Fruit fly (Drosophila melanogaster): ENCODE measurements around the gene mRpL22.

The mRpL22 gene

DNA sequence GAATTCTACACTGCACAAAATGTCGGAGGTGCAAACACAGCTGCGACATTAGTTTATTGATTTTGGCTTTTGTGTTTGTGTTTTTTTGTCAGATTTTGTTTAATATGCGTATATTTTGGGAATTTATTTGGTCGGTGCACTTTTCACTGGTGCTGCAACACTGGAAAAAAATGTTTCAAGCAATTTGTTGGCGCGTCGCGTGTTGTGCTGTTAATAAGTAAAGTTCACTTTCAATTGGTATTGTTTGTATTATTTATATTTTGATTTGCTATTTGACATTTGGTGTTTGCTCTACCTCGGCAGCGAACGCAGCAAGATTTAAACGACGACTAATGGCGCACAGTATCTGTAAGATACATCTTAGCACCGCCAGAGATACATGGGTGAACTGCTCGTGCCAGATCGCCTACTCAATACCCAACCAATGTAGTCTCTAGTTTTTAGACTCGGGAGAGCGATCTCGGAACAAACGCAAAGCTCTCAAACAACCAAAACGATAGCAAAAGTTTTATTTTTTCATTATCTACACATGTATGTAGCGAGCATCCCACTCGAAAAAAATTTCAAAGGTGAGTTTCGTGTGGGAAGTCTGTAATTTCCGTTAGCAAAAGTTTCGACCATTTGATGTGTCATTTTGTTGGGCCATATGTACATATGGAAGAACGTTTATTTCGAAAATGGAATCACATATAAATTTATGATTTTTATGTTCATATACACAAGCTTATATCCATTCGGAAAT is 1.4 kb upstream of the mRpL22 start (continued):
- TF ChIP-seq Gug (GFP tag; IDR thresholded peaks at IDR 0.05) = 0 out of 4 replicates have a peak, but pooled peaks have one; percentile 26
- TF ChIP-seq Bteb2 (GFP tag; optimal IDR thresholded peaks at IDR 0.05) = peak; percentile 3
- no peak for TF ChIP-seq Elba2 (GFP tag; optimal IDR thresholded peaks at IDR 0.05)
- TF ChIP-seq CG7357 (GFP tag; IDR thresholded peaks at IDR 0.05) = peak; percentile 36; the same call in 1 of the 3 replicates
- no peak for TF ChIP-seq CG15696 (tag; optimal IDR thresholded peaks at IDR 0.05)
- TF ChIP-seq rib (GFP tag; IDR thresholded peaks at IDR 0.05) = no peak
- TF ChIP-seq B-H2 (GFP tag; optimal IDR thresholded peaks at IDR 0.05) = no peak
- TF ChIP-seq jing (GFP tag; optimal IDR thresholded peaks at IDR 0.05) = no peak
- peak; percentile 33 for TF ChIP-seq CG12659 (GFP tag; optimal IDR thresholded peaks at IDR 0.05)
- TF ChIP-seq Med (GFP tag) = peak; percentile 87
- TF ChIP-seq Deaf1 (tag; optimal IDR thresholded peaks at IDR 0.05) = peak; percentile 57
- TF ChIP-seq Antp (GFP tag; optimal IDR thresholded peaks at IDR 0.05) = peak; percentile 53
- peak; percentile 34 for TF ChIP-seq CG10979 (tag; optimal IDR thresholded peaks at IDR 0.05)
- no peak for TF ChIP-seq eve (GFP tag; optimal IDR thresholded peaks at IDR 0.05)
- no peak for TF ChIP-seq CG10654 (GFP tag; optimal IDR thresholded peaks at IDR 0.05)
- peak; percentile 5 for TF ChIP-seq CG13296 (GFP tag; optimal IDR thresholded peaks at IDR 0.05)
- 0 out of 2 replicates have a peak, but pooled peaks have one; percentile 24 for TF ChIP-seq CG7372 (GFP tag; IDR thresholded peaks at IDR 0.05)
- TF ChIP-seq CG18599 (GFP tag; optimal IDR thresholded peaks at IDR 0.05) = peak; percentile 49
- TF ChIP-seq mam (GFP tag; optimal IDR thresholded peaks at IDR 0.05) = peak; percentile 41
- peak; percentile 52; the same call in 1 of the 2 replicates for TF ChIP-seq CG4730 (GFP tag; IDR thresholded peaks at IDR 0.05)
- TF ChIP-seq Asciz (GFP tag; optimal IDR thresholded peaks at IDR 0.05) = peak; percentile 25
- no peak for TF ChIP-seq danr (GFP tag; IDR thresholded peaks at IDR 0.05)
- TF ChIP-seq B-H1 (GFP tag; IDR thresholded peaks at IDR 0.05) = no peak
- peak; percentile 67 for TF ChIP-seq lab (GFP tag; optimal IDR thresholded peaks at IDR 0.05)
- no peak for TF ChIP-seq Dref (GFP tag; IDR thresholded peaks at IDR 0.05)
- peak; percentile 41 for TF ChIP-seq CG12769 (tag; optimal IDR thresholded peaks at IDR 0.05)
- TF ChIP-seq esg (GFP tag; conservative IDR thresholded peaks at IDR 0.05) = peak; percentile 35
- no peak for TF ChIP-seq br (optimal IDR thresholded peaks at IDR 0.05)
- no peak for TF ChIP-seq ttk (GFP tag; IDR thresholded peaks at IDR 0.05)
- TF ChIP-seq CG16815 (GFP tag; optimal IDR thresholded peaks at IDR 0.05) = peak; percentile 7
- TF ChIP-seq klu (GFP tag; IDR thresholded peaks at IDR 0.05) = no peak
- TF ChIP-seq CG5953 (GFP tag; IDR thresholded peaks at IDR 0.05) = no peak
- TF ChIP-seq ab (GFP tag; optimal IDR thresholded peaks at IDR 0.05) = no peak
- peak; percentile 29; the same call in 1 of the 2 replicates for TF ChIP-seq CG9215 (GFP tag; IDR thresholded peaks at IDR 0.05)
- TF ChIP-seq tx (GFP tag; optimal IDR thresholded peaks at IDR 0.05) = peak; percentile 52
- TF ChIP-seq tin (GFP tag; optimal IDR thresholded peaks at IDR 0.05) = peak; percentile 53
- peak; percentile 69 for TF ChIP-seq CG15269 (tag; optimal IDR thresholded peaks at IDR 0.05)
- no peak for TF ChIP-seq CG10565 (GFP tag; optimal IDR thresholded peaks at IDR 0.05)
- no peak for TF ChIP-seq trem (tag; optimal IDR thresholded peaks at IDR 0.05)
- peak; percentile 52 for TF ChIP-seq PHDP (tag; optimal IDR thresholded peaks at IDR 0.05)
- peak; percentile 67 for TF ChIP-seq Drgx (GFP tag; IDR thresholded peaks at IDR 0.05)
- peak; percentile 44 for TF ChIP-seq cwo (GFP tag; optimal IDR thresholded peaks at IDR 0.05)
- TF ChIP-seq Atf-2 (GFP tag; optimal IDR thresholded peaks at IDR 0.05) = peak; percentile 60
- peak; percentile 37 for TF ChIP-seq CG4820 (GFP tag; optimal IDR thresholded peaks at IDR 0.05)
- 0 out of 2 replicates have a peak, but pooled peaks have one; percentile 15 for TF ChIP-seq cas (GFP tag; IDR thresholded peaks at IDR 0.05)
- peak; percentile 4 for TF ChIP-seq kay (GFP tag; optimal IDR thresholded peaks at IDR 0.05)
- peak; percentile 36 for TF ChIP-seq CG11398 (GFP tag; optimal IDR thresholded peaks at IDR 0.05)
- TF ChIP-seq ken (GFP tag; IDR thresholded peaks at IDR 0.05) = peak; percentile 33; the same call in 1 of the 3 replicates
- TF ChIP-seq fd3F (GFP tag; optimal IDR thresholded peaks at IDR 0.05) = no peak
- peak; percentile 47 to 59 for TF ChIP-seq dpn (GFP tag; optimal IDR thresholded peaks at IDR 0.05)

Data from whole organism, embryonic.